Fruit fly (Drosophila melanogaster) whole organism, prepupa: ENCODE results near the gene TP53INP.
A peak's percentile ranks its signal among the peaks of the same experiment; 100 is the strongest.

Experiments
- CG10669 ChIP-seq: fragments of 200-800 bp; sonication (Bioruptor generic); optimal IDR thresholded peaks from 3 replicates; lab custom pipeline; 2018; ENCODE audit warnings: missing biosample characterization, mild to moderate bottlenecking, missing genetic modification characterization, moderate library complexity
- CG11762 ChIP-seq: fragments of 200-800 bp; sonication (Bioruptor generic); optimal IDR thresholded peaks from 3 replicates; lab custom pipeline; 2016; ENCODE audit warnings: missing biosample characterization, missing genetic modification characterization; ENCODE audit not compliant: insufficient read depth
- CG15336 ChIP-seq: fragments of 200-800 bp; sonication (Bioruptor generic); IDR thresholded peaks from 2 replicates; pipeline ENCODE4 v1.3.6; 2022; ENCODE audit warnings: missing biosample characterization, missing genetic modification characterization
- CG1621 ChIP-seq: fragments of 200-800 bp; sonication (Bioruptor generic); optimal IDR thresholded peaks from 3 replicates; lab custom pipeline; 2018; ENCODE audit warnings: missing biosample characterization, mild to moderate bottlenecking, missing genetic modification characterization
- CG3032 ChIP-seq: fragments of 200-800 bp; optimal IDR thresholded peaks from 2 replicates; lab custom pipeline; 2019; ENCODE audit warnings: missing biosample characterization, mild to moderate bottlenecking, missing genetic modification characterization, moderate library complexity
- CG32006 ChIP-seq: fragments of 200-800 bp; sonication (Bioruptor generic); optimal IDR thresholded peaks from 3 replicates; lab custom pipeline; 2017; ENCODE audit warnings: missing biosample characterization, mild to moderate bottlenecking, missing genetic modification characterization
- CG34406 ChIP-seq: fragments of 200-800 bp; sonication (Bioruptor generic); optimal IDR thresholded peaks from 3 replicates; lab custom pipeline; 2016; ENCODE audit warnings: missing biosample characterization, missing genetic modification characterization
- CG3919 ChIP-seq: fragments of 200-800 bp; sonication (Bioruptor generic); optimal IDR thresholded peaks from 3 replicates; lab custom pipeline; 2016; ENCODE audit warnings: missing biosample characterization, missing genetic modification characterization
- CG6276 ChIP-seq: fragments of 200-800 bp; sonication (Bioruptor generic); optimal IDR thresholded peaks from 2 replicates; lab custom pipeline; 2017; ENCODE audit warnings: missing biosample characterization, mild to moderate bottlenecking, missing genetic modification characterization
- CG6792 ChIP-seq: fragments of 200-800 bp; sonication (Bioruptor generic); optimal IDR thresholded peaks from 3 replicates; lab custom pipeline; 2016; ENCODE audit warnings: missing biosample characterization, missing genetic modification characterization
- CG7368 ChIP-seq: fragments of 200-800 bp; sonication (Bioruptor generic); optimal IDR thresholded peaks from 3 replicates; lab custom pipeline; 2016; ENCODE audit warnings: missing biosample characterization, missing genetic modification characterization
- CG8632 ChIP-seq: fragments of 200-800 bp; sonication (Bioruptor generic); optimal IDR thresholded peaks from 3 replicates; lab custom pipeline; 2016; ENCODE audit warnings: missing biosample characterization, missing genetic modification characterization
- CG9139 ChIP-seq: fragments of 200-800 bp; sonication (Bioruptor generic); optimal IDR thresholded peaks from 3 replicates; lab custom pipeline; 2017; ENCODE audit warnings: missing biosample characterization, mild to moderate bottlenecking, missing genetic modification characterization
- Eip75B ChIP-seq: fragments of 200-800 bp; sonication (Bioruptor generic); optimal IDR thresholded peaks from 3 replicates; lab custom pipeline; 2016; ENCODE audit warnings: missing biosample characterization, missing genetic modification characterization
- Ets21C ChIP-seq: fragments of 200-800 bp; sonication (Bioruptor generic); optimal IDR thresholded peaks from 3 replicates; lab custom pipeline; 2016; ENCODE audit warnings: missing biosample characterization, missing genetic modification characterization
- Gug ChIP-seq: fragments of 200-800 bp; sonication (Bioruptor generic); IDR thresholded peaks from 2 replicates; pipeline ENCODE4 v1.3.6; 2022; ENCODE audit warnings: missing biosample characterization, missing genetic modification characterization
- Hr38 ChIP-seq: sonication (Bioruptor generic); optimal IDR thresholded peaks from 2 replicates; lab custom pipeline; 2016; ENCODE audit warnings: missing biosample characterization, missing genetic modification characterization
- Hr4 ChIP-seq: fragments of 200-800 bp; sonication (Bioruptor generic); optimal IDR thresholded peaks from 3 replicates; lab custom pipeline; 2016; ENCODE audit warnings: missing biosample characterization, missing genetic modification characterization
- Met ChIP-seq: fragments of 200-800 bp; sonication (Bioruptor generic); optimal IDR thresholded peaks from 3 replicates; lab custom pipeline; 2016; ENCODE audit warnings: missing biosample characterization, missing genetic modification characterization
- OdsH ChIP-seq: fragments of 200-800 bp; sonication (Bioruptor generic); optimal IDR thresholded peaks from 3 replicates; lab custom pipeline; 2016; ENCODE audit warnings: missing biosample characterization, missing genetic modification characterization
- Sox15 ChIP-seq: fragments of 200-800 bp; sonication (Bioruptor generic); optimal IDR thresholded peaks from 3 replicates; lab custom pipeline; 2016; ENCODE audit warnings: missing biosample characterization, missing genetic modification characterization
- cyc ChIP-seq: fragments of 200-800 bp; sonication (Bioruptor generic); optimal IDR thresholded peaks from 3 replicates; lab custom pipeline; 2016; ENCODE audit warnings: missing biosample characterization, missing genetic modification characterization
- eg ChIP-seq: fragments of 200-800 bp; sonication (Bioruptor generic); IDR thresholded peaks from 3 replicates; pipeline ENCODE4 v1.3.6; 2022; ENCODE audit warnings: missing biosample characterization, missing genetic modification characterization
- esn ChIP-seq: fragments of 200-800 bp; sonication (Bioruptor generic); optimal IDR thresholded peaks from 2 replicates; lab custom pipeline; 2016; ENCODE audit warnings: missing biosample characterization, mild to moderate bottlenecking, missing genetic modification characterization, moderate library complexity
- fd59A ChIP-seq: fragments of 200-800 bp; sonication (Bioruptor generic); optimal IDR thresholded peaks from 2 replicates; lab custom pipeline; 2017; ENCODE audit warnings: missing biosample characterization, mild to moderate bottlenecking, missing genetic modification characterization, missing genetic modification reagents
- pdm3 ChIP-seq: fragments of 200-800 bp; sonication (Bioruptor generic); optimal IDR thresholded peaks from 3 replicates; lab custom pipeline; 2016; ENCODE audit warnings: missing biosample characterization, missing genetic modification characterization
- salr ChIP-seq, 2 experiments: fragments of 200-800 bp; sonication (Bioruptor generic); optimal IDR thresholded peaks; 3 replicates each; lab custom pipeline; 2016 to 2018; ENCODE audit warnings: missing biosample characterization in 2 of 2, missing genetic modification characterization in 2 of 2, mild to moderate bottlenecking in 1 of 2
- spab ChIP-seq: fragments of 200-800 bp; sonication (Bioruptor generic); optimal IDR thresholded peaks from 2 replicates; lab custom pipeline; 2017; ENCODE audit warnings: missing biosample characterization, mild to moderate bottlenecking, missing genetic modification characterization, missing genetic modification reagents
- ss ChIP-seq, 2 experiments: fragments of 200-800 bp; sonication (Bioruptor generic); optimal IDR thresholded peaks; 2 replicates in 1 of 2; 3 replicates in 1 of 2; lab custom pipeline; 2017 to 2018; ENCODE audit warnings: mild to moderate bottlenecking in 2 of 2, missing biosample characterization in 2 of 2, missing genetic modification characterization in 2 of 2, moderate library complexity in 1 of 2
- svp ChIP-seq: fragments of 200-800 bp; sonication (Bioruptor generic); peaks from one replicate; lab custom pipeline; 2016; ENCODE audit warnings: missing biosample characterization, missing genetic modification characterization
- topi ChIP-seq: fragments of 200-800 bp; sonication (Bioruptor generic); optimal IDR thresholded peaks from 3 replicates; lab custom pipeline; 2016; ENCODE audit warnings: missing biosample characterization, missing genetic modification characterization
- vri ChIP-seq: fragments of 200-800 bp; sonication (Bioruptor generic); optimal IDR thresholded peaks from 3 replicates; lab custom pipeline; 2016; ENCODE audit warnings: missing biosample characterization, mild to moderate bottlenecking, missing genetic modification characterization

The TP53INP gene

DNA sequence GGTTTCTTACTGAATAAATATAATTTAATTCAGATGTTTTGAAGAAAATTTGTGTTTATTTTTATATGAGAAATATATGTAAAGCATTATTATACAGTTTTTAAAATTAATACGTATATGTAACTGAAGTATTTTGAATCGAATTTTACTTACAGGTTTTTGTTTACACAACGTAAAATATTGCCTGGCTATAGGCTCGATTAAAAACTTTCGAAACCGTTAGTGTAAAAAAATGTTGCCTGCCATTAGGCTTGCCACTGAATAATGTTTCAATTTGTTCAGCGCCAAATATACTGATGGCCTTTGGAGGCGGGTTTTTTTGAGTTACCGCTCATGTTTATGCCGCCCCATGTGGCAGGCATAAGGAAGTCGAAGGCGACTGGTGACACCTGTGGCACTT is 19.8 kb downstream of the TP53INP start:
- TF ChIP-seq Sox15 (GFP tag; lab: Kevin White, UChicago) (no peak), OdsH (GFP tag; lab: Kevin White, UChicago) (no peak), CG8632 (GFP tag; lab: Kevin White, UChicago) (no peak), vri (GFP tag; lab: Kevin White, UChicago) (no peak), Hr4 (GFP tag; lab: Kevin White, UChicago) (no peak), CG11762 (GFP tag; lab: Kevin White, UChicago) (no peak), fd59A (no peak), eg (GFP tag; lab: Robert Waterston, UW) (no peak), ss (GFP tag; optimal IDR thresholded peaks at IDR 0.05; lab: Kevin White, UChicago) (no peak), spab (GFP tag; lab: Kevin White, UChicago) (no peak), Gug (no peak), pdm3 (no peak), salr (GFP tag; optimal IDR thresholded peaks at IDR 0.05; lab: Kevin White, UChicago) (no peak)

DNA sequence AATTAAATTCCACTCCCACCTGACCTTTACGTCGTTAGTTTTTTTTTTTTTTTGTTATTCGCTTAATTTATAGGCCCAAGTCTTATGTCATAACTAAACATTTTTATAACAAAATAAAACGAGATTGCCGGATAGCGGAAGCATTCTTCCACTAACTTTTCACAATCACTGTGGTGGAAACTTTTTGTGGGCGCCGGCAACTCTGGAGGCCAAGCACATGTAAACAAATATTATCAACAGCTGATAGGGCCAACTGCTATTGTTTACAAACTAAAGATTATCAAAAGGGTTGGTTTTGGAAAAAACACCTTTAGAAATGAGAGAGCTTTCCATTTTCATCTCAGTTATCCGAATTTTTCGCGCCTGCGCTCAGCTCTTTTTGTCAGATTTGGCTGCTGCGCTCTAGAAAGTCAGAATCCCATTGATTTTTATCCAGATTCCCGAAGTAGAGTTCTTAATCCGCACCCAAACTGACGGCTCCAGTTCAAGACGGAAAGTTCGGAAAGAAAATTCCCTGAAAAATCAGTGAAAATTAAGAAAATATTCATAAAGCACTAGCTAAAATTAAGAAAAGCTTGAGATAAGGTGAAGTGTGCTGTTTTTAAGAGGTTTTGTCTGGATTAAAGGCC is 22.3 kb downstream of the TP53INP start, which contains the start of gene nAChRbeta1:
TSS of gene nAChRbeta1 (plus strand) at position 432 of the 629 bp plus-strand sequence.
- TF ChIP-seq topi (no peak), svp (GFP tag; lab: Kevin White, UChicago) (peak; percentile 32)

DNA sequence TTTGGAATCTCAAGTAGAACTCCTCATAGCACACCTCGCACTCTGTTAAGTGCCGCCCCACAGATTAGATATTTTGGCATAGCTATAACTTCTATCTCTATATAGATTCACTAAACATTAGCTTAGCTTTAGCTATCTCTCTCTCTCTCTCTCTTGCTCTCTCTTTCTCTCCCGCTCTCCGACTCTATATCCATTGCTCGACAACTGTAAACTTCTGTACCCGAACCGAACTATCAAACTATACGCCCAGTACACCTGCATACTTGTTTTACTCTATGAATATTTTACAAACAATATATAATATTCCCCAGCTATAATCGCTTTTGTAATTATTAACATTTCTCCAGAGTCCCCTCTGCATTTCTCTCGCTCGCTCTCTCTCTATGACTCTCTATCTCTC is 23.6 kb downstream of the TP53INP start:
- TF ChIP-seq Ets21C: no peak
- no peak for TF ChIP-seq CG34406 (GFP tag; lab: Kevin White, UChicago)
- no peak for TF ChIP-seq CG10669 (GFP tag; lab: Kevin White, UChicago)
- no peak for TF ChIP-seq topi
- TF ChIP-seq CG1621 (tag; lab: Kevin White, UChicago): no peak
- no peak for TF ChIP-seq CG32006 (GFP tag; lab: Kevin White, UChicago)
- TF ChIP-seq CG3919: no peak
- TF ChIP-seq eg (GFP tag; lab: Robert Waterston, UW): no peak
- no peak for TF ChIP-seq cyc (GFP tag; lab: Kevin White, UChicago)
- no peak for TF ChIP-seq CG6792
- TF ChIP-seq Hr38: no peak

DNA sequence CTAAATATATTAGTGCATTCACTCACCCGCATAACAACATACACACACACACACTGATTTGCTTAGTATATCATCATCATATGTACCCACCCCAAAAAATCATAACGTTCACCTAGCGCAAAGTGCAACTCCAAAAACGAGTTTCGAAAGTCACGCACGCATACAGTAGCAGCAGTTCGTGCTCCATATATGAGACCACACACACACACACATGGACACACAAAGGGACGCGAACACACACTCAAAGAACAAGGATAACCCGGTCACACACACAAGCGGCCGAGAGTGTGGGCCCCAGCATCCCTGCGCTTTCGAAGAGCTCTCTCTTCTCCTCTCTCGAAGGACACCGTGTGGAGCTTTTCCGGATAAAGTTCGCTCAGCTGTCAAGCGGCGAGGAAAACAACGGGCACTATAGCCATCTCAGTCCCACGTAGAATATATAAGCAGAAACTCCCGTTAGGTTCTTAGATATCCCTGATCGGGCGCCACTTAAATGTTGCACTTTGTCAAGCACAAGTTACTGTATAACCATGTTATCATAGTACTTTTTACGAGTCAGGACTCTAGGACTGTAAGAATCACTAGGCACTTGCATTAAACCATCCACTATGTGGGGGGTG is 24.5 kb downstream of the TP53INP start:
- peak; percentile 9 for TF ChIP-seq svp (GFP tag; lab: Kevin White, UChicago)
- no peak for TF ChIP-seq vri (GFP tag; lab: Kevin White, UChicago)

DNA sequence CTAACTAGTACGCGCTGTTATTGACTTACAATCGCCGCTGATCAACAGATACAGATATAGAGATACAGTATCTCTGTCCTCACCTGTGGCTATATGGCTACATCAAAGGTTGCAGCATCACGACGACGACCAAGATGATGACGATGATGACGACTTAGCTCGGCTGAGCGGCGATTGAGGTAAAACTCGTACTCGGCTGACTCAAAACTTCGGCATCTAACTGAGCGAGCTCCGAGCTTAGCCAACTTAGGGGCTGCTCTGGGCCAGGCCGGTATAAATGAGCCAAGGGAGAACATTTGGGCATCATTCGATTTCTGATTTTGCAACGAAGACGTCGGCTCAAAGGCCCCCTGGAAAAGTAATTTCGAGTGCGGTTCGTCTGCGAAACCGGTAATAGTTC is 29.7 kb downstream of the TP53INP start, which contains the start of gene CG15021:
TSS of gene CG15021 (plus strand) at position 301 of the 400 bp plus-strand sequence.
- no peak for TF ChIP-seq esn (GFP tag; lab: Kevin White, UChicago)
- TF ChIP-seq pdm3: no peak

DNA sequence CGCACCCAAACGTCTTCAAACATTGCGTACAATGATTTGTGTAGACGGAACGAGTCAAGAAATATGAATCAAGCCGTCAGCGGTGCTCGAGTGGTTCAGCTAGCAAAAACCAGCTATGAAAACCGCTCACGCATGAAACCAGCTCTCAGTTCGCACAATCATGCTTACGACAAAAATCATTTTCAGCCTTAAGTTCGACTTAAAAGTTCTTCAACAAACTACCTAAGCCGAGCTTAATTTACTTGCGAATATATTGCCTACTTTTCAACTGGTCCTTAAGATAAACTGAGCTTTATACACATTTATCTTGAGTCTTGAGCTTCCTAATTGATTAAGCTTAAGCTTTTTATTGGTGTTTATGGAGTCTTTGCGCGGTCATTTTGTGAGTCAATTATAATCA is 33.4 kb downstream of the TP53INP start:
- TF ChIP-seq Met (no peak), CG15336 (GFP tag; lab: Robert Waterston, UW) (no peak), CG32006 (GFP tag; lab: Kevin White, UChicago) (no peak)

DNA sequence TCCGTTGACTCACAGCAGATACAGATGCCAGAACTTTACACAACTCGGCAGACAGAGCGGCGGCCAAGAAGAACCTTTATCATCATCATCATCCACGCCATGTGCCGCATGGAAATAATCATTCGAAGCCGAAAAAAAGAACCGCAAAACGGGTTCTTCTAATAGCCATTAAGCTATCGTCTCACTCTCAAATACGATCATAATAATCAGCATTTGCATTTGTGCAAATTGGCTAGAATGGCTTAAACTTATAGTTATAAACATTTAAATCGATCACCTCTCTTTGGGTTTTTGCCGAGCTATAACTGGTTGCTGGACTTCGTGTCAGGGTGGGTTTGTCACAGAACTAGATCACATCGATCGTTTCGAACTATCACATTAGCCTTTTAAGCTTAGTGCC is 35.4 kb downstream of the TP53INP start:
- TF ChIP-seq cyc (GFP tag; lab: Kevin White, UChicago): no peak
- no peak for TF ChIP-seq CG9139 (GFP tag; lab: Kevin White, UChicago)
- TF ChIP-seq eg (GFP tag; lab: Robert Waterston, UW): no peak
- TF ChIP-seq CG6276 (GFP tag; lab: Kevin White, UChicago): no peak
- TF ChIP-seq CG6792: no peak
- TF ChIP-seq Eip75B (GFP tag; lab: Kevin White, UChicago): no peak
- no peak for TF ChIP-seq CG15336 (GFP tag; lab: Robert Waterston, UW)
- no peak for TF ChIP-seq Hr4 (GFP tag; lab: Kevin White, UChicago)
- no peak for TF ChIP-seq CG3032
- TF ChIP-seq CG7368 (GFP tag; lab: Kevin White, UChicago): no peak
